Fruit fly (Drosophila melanogaster): Measurements from ENCODE around the gene CG7166.

CG7166 gene

DNA sequence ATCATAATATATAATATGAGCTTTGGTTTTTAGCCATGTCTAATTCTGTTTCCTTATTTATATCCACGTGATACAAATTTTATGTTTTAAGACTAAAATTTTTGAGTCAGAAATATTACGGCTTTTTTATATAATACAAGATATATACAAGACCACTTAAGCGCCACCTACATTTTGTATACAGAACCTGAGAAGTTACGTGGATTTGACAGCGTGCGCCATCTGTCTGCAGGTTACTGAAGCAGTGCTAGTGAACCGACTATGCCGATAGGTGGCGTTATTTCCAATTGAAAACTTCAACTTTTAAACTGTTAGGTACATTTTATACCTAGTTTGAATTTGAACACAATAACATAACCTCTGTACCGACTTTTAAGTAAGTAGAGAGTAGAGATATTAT, 27.3 kb upstream of the CG7166 start (continued):
- TF ChIP-seq Dad (GFP tag; optimal IDR thresholded peaks at IDR 0.05) = peak; percentile 59
- no peak for TF ChIP-seq kni (GFP tag; optimal IDR thresholded peaks at IDR 0.05)
- TF ChIP-seq CG30431 (GFP tag; optimal IDR thresholded peaks at IDR 0.05) = peak; percentile 53
- peak; percentile 78 for TF ChIP-seq pum (GFP tag; optimal IDR thresholded peaks at IDR 0.05)
- TF ChIP-seq cato (GFP tag; optimal IDR thresholded peaks at IDR 0.05; ENCODE audit: borderline replicate concordance) = peak; percentile 57
- no peak for TF ChIP-seq trh (GFP tag; optimal IDR thresholded peaks at IDR 0.05)
- TF ChIP-seq tgo (GFP tag; IDR thresholded peaks at IDR 0.05) = peak; percentile 68
- peak; percentile 68 for TF ChIP-seq CG17361 (GFP tag; IDR thresholded peaks at IDR 0.05)
- peak; percentile 77 to 82 for TF ChIP-seq dpn (GFP tag; optimal IDR thresholded peaks at IDR 0.05)
- peak; percentile 31 for TF ChIP-seq CG31388 (GFP tag; optimal IDR thresholded peaks at IDR 0.05)
- no peak for TF ChIP-seq cad (GFP tag; optimal IDR thresholded peaks at IDR 0.05)
- no peak for TF ChIP-seq Dref (GFP tag; IDR thresholded peaks at IDR 0.05)
- TF ChIP-seq sna (GFP tag; IDR thresholded peaks at IDR 0.05; ENCODE audit: partially characterized antibody) = no peak
- peak; percentile 70 for TF ChIP-seq Gug (GFP tag; IDR thresholded peaks at IDR 0.05)
- no peak for TF ChIP-seq Doc2 (GFP tag; IDR thresholded peaks at IDR 0.05)
- no peak for TF ChIP-seq Awh (GFP tag; IDR thresholded peaks at IDR 0.05)
- TF ChIP-seq MTF-1 (GFP tag; optimal IDR thresholded peaks at IDR 0.05; ENCODE audit: borderline replicate concordance) = peak; percentile 27
- TF ChIP-seq CG4328 (GFP tag; optimal IDR thresholded peaks at IDR 0.05) = peak; percentile 33
- TF ChIP-seq CG17328 (GFP tag; IDR thresholded peaks at IDR 0.05) = peak; percentile 69
- 0 out of 2 replicates have a peak, but pooled peaks have one; percentile 24 for TF ChIP-seq bbx (GFP tag; IDR thresholded peaks at IDR 0.05; ENCODE audit: partially characterized antibody)
- peak; percentile 67 for TF ChIP-seq CG10267 (tag; optimal IDR thresholded peaks at IDR 0.05)
- no peak for TF ChIP-seq kah (GFP tag; optimal IDR thresholded peaks at IDR 0.05)
- TF ChIP-seq tio (GFP tag; optimal IDR thresholded peaks at IDR 0.05) = peak; percentile 36
- TF ChIP-seq CG31441 (GFP tag; IDR thresholded peaks at IDR 0.05) = peak; percentile 37; the same call in 1 of the 2 replicates
- TF ChIP-seq cas (GFP tag; IDR thresholded peaks at IDR 0.05) = no peak
- peak; percentile 24; the same call in 1 of the 2 replicates for TF ChIP-seq stc (GFP tag; IDR thresholded peaks at IDR 0.05)
- TF ChIP-seq Hmx (GFP tag; optimal IDR thresholded peaks at IDR 0.05) = no peak
- peak; percentile 16 for TF ChIP-seq ewg (GFP tag; optimal IDR thresholded peaks at IDR 0.05)
- peak; percentile 11 for TF ChIP-seq Bteb2 (GFP tag; optimal IDR thresholded peaks at IDR 0.05)
- TF ChIP-seq crol (GFP tag; IDR thresholded peaks at IDR 0.05) = no peak
- TF ChIP-seq CG10959 (GFP tag; IDR thresholded peaks at IDR 0.05) = peak; percentile 69
- TF ChIP-seq kay (GFP tag; optimal IDR thresholded peaks at IDR 0.05) = peak; percentile 60
- TF ChIP-seq Atf6 (GFP tag; IDR thresholded peaks at IDR 0.05) = no peak
- TF ChIP-seq CG9817 (tag; optimal IDR thresholded peaks at IDR 0.05) = peak; percentile 83
- peak; percentile 64 for TF ChIP-seq row (GFP tag; IDR thresholded peaks at IDR 0.05)
- peak; percentile 42 for TF ChIP-seq CG4617 (GFP tag; optimal IDR thresholded peaks at IDR 0.05; ENCODE audit: borderline replicate concordance)
- TF ChIP-seq CG42726 (GFP tag; IDR thresholded peaks at IDR 0.05; ENCODE audit: partially characterized antibody) = peak; percentile 79
- TF ChIP-seq CG17612 (GFP tag; IDR thresholded peaks at IDR 0.05) = no peak
- no peak for TF ChIP-seq nau (GFP tag; optimal IDR thresholded peaks at IDR 0.05)
- TF ChIP-seq ranshi (GFP tag; IDR thresholded peaks at IDR 0.05) = peak; percentile 65
- no peak for TF ChIP-seq CG9437 (GFP tag; optimal IDR thresholded peaks at IDR 0.05)
- no peak for TF ChIP-seq usp (GFP tag; optimal IDR thresholded peaks at IDR 0.05)
- peak; percentile 85 for TF ChIP-seq CG9932 (GFP tag; IDR thresholded peaks at IDR 0.05)
- TF ChIP-seq Ets65A (GFP tag) = peak; percentile 97
- TF ChIP-seq CG1602 (GFP tag; optimal IDR thresholded peaks at IDR 0.05) = peak; percentile 82
- peak; percentile 68 for TF ChIP-seq CG13424 (tag; optimal IDR thresholded peaks at IDR 0.05)
- no peak for TF ChIP-seq GATAe (GFP tag; conservative IDR thresholded peaks at IDR 0.05)
- peak; percentile 81 for TF ChIP-seq lmd (GFP tag; IDR thresholded peaks at IDR 0.05)
- TF ChIP-seq trem (tag; optimal IDR thresholded peaks at IDR 0.05) = peak; percentile 61
- TF ChIP-seq CG1603 (tag; optimal IDR thresholded peaks at IDR 0.05) = peak; percentile 78
- TF ChIP-seq CG14050 (GFP tag; IDR thresholded peaks at IDR 0.05) = no peak
- TF ChIP-seq Optix (GFP tag; IDR thresholded peaks at IDR 0.05) = peak; percentile 65

Data from whole organism, embryonic.